Worm (Caenorhabditis elegans): ENCODE measurements around the gene vamp-7.
A peak's percentile ranks its signal among the peaks of the same experiment; 100 is the strongest.

Gene vamp-7

DNA sequence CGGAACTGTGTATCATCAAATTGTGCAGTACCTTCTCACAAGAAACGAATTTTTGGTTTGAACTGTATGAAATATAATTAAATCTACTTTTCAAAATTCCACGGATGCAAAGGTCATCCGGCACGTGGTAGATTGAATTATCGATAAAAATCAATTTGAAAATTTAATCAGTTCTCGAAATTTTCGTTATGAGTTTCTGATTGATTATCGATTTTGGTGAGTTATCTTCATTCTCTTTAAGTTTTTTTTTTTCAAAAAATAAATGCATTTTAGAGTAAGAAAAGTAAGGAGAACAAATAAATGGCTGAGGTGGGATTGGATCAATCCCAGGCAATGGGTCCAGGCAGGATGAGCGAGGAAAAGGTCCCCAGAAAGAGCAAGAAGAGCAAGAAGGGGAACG, 10.4 kb upstream of the vamp-7 start, which contains the start of gene Y69A2AR.47:
Gene Y69A2AR.47 (plus strand): TSS at position 301 of the 400 bp plus-strand sequence.
- TF ChIP-seq odd-2 (tag; optimal IDR thresholded peaks at IDR 0.05), result no peak
- no peak for TF ChIP-seq ahr-1 (tag; optimal IDR thresholded peaks at IDR 0.05)
- no peak for TF ChIP-seq mec-3 (tag; optimal IDR thresholded peaks at IDR 0.05; ENCODE audit: borderline replicate concordance)
- TF ChIP-seq ceh-31 (tag; optimal IDR thresholded peaks at IDR 0.05), result no peak
- no peak for TF ChIP-seq ref-2 (tag; optimal IDR thresholded peaks at IDR 0.05)
- TF ChIP-seq ceh-45 (GFP tag; IDR thresholded peaks at IDR 0.05), result no peak

DNA sequence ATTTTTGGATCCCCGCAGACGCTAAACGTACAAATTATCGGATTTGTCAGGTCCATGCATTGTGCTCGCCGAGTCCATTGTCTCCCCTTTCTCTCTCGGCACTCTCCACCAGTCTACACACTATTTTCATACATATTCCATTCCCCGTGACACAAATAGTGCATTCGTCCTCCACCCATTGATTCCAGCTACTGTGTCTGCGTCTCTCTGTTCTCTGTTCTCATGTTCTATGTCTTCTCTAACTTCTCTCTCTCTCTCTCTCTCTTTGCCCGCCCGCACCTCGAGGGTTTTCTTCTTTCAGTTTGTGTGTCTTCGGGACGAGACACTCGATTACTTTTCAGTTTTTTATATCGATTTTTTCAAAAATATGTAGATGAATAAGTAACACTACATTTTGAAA, 8.2 kb upstream of the vamp-7 start:
- no peak for TF ChIP-seq syd-9 (tag; optimal IDR thresholded peaks at IDR 0.05)
- no peak for TF ChIP-seq ceh-24 (tag; optimal IDR thresholded peaks at IDR 0.05)
- peak; percentile 87 for TF ChIP-seq sox-2 (GFP tag; IDR thresholded peaks at IDR 0.05)
- TF ChIP-seq unc-55 (GFP tag; optimal IDR thresholded peaks at IDR 0.05), result peak; percentile 82
- TF ChIP-seq unc-42 (tag; optimal IDR thresholded peaks at IDR 0.05), result peak; percentile 66
- TF ChIP-seq ceh-48 (tag; optimal IDR thresholded peaks at IDR 0.05), result peak; percentile 79
- no peak for TF ChIP-seq pax-1 (tag; optimal IDR thresholded peaks at IDR 0.05)
- peak; percentile 51 for TF ChIP-seq ref-2 (tag; optimal IDR thresholded peaks at IDR 0.05)
- peak; percentile 98 for TF ChIP-seq hlh-30 (tag; optimal IDR thresholded peaks at IDR 0.05; ENCODE audit: insufficient read depth)
- TF ChIP-seq ahr-1 (tag; optimal IDR thresholded peaks at IDR 0.05), result no peak
- peak; percentile 87 for TF ChIP-seq ceh-18 (tag; optimal IDR thresholded peaks at IDR 0.05)
- no peak for TF ChIP-seq che-1 (tag; optimal IDR thresholded peaks at IDR 0.05)
- peak; percentile 26 for TF ChIP-seq rnt-1 (tag; optimal IDR thresholded peaks at IDR 0.05)
- peak; percentile 83 for TF ChIP-seq nfya-1 (tag; optimal IDR thresholded peaks at IDR 0.05)
- peak; percentile 16 for TF ChIP-seq pros-1 (tag; optimal IDR thresholded peaks at IDR 0.05)
- TF ChIP-seq ceh-31 (tag; optimal IDR thresholded peaks at IDR 0.05), result peak; percentile 90
- peak; percentile 22 for TF ChIP-seq K09A11.1 (tag; optimal IDR thresholded peaks at IDR 0.05; ENCODE audit: insufficient read depth)
- TF ChIP-seq hlh-8 (tag; optimal IDR thresholded peaks at IDR 0.05), result peak; percentile 16
- no peak for TF ChIP-seq npax-4 (tag; optimal IDR thresholded peaks at IDR 0.05)
- TF ChIP-seq pha-4 (tag; optimal IDR thresholded peaks at IDR 0.05), result no peak
- TF ChIP-seq T23F11.4 (GFP tag; optimal IDR thresholded peaks at IDR 0.05), result no peak
- no peak for TF ChIP-seq pha-2 (tag; optimal IDR thresholded peaks at IDR 0.05)
- TF ChIP-seq ceh-34 (tag; optimal IDR thresholded peaks at IDR 0.05), result peak; percentile 40
- TF ChIP-seq fkh-6 (tag; optimal IDR thresholded peaks at IDR 0.05), result peak; percentile 19
- no peak for TF ChIP-seq pat-9 (tag; optimal IDR thresholded peaks at IDR 0.05)
- no peak for TF ChIP-seq lim-6 (tag; optimal IDR thresholded peaks at IDR 0.05)
- peak; percentile 10 for TF ChIP-seq fkh-10 (GFP tag; optimal IDR thresholded peaks at IDR 0.05)
- peak; percentile 80 for TF ChIP-seq tbx-2 (tag; optimal IDR thresholded peaks at IDR 0.05)

DNA sequence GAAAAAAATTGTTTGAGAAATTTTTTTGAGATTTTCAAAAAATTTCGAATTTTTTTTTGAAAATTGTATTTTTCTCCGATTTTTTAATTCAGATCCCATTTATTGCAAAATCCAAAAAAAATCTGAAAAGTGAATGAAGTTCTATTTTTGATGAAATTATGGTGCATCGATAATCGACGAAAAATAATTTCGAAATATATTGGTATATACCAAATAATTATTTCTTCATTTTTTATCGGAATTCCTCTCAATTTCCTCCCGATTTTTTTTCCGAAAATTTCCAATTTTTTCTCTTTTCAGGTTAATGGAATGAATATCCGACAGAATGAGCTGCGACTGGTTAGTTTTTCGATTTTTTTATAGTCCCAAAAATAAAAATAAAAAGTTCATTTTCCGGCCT, 7.0 kb upstream of the vamp-7 start, which contains the start of gene epg-9:
Gene epg-9 (plus strand): TSS at position 301 of the 400 bp plus-strand sequence.
- TF ChIP-seq fkh-6 (tag; optimal IDR thresholded peaks at IDR 0.05) (no peak), hlh-6 (tag; optimal IDR thresholded peaks at IDR 0.05) (no peak), fkh-10 (GFP tag; optimal IDR thresholded peaks at IDR 0.05) (no peak), pax-1 (tag; optimal IDR thresholded peaks at IDR 0.05) (no peak), sox-2 (GFP tag; IDR thresholded peaks at IDR 0.05) (no peak), ztf-16 (tag; optimal IDR thresholded peaks at IDR 0.05) (no peak), che-1 (tag; optimal IDR thresholded peaks at IDR 0.05) (no peak), unc-55 (GFP tag; optimal IDR thresholded peaks at IDR 0.05) (no peak), ceh-14 (tag; optimal IDR thresholded peaks at IDR 0.05) (no peak), F13H6.1 (tag; optimal IDR thresholded peaks at IDR 0.05) (no peak), ceh-48 (tag; optimal IDR thresholded peaks at IDR 0.05) (no peak), tbx-2 (tag; optimal IDR thresholded peaks at IDR 0.05) (no peak), pha-2 (tag; optimal IDR thresholded peaks at IDR 0.05) (no peak), elt-4 (tag; optimal IDR thresholded peaks at IDR 0.05) (no peak), pros-1 (tag; optimal IDR thresholded peaks at IDR 0.05) (no peak)

Measured in whole organism, late embryonic.